Worm (Caenorhabditis elegans) whole organism, young adult: ENCODE measurements around the gene dmd-4.

Experiments used
- B0261.1 ChIP-seq: sonication (generic microtip); optimal IDR thresholded peaks from 2 replicates; lab custom pipeline; 2016; ENCODE audit warnings: mild to moderate bottlenecking, missing genetic modification characterization, moderate library complexity, missing compliant biosample characterization
- B0336.3 ChIP-seq: fragments of 200-800 bp; sonication (Bioruptor generic); IDR thresholded peaks from 2 replicates; pipeline ENCODE4 v1.3.6; 2022; ENCODE audit warnings: missing genetic modification characterization, missing compliant biosample characterization
- F10E7.11 ChIP-seq: sonication (generic microtip); optimal IDR thresholded peaks from 2 replicates; lab custom pipeline; 2017; ENCODE audit warnings: mild to moderate bottlenecking, missing genetic modification characterization, moderate library complexity, missing compliant biosample characterization
- F39B2.1 ChIP-seq: fragments of 200-800 bp; sonication (Bioruptor generic); IDR thresholded peaks from 2 replicates; pipeline ENCODE4 v1.3.6; 2022; ENCODE audit warnings: missing genetic modification reagents, missing genetic modification characterization, missing compliant biosample characterization
- F52B5.7 ChIP-seq: sonication (generic microtip); optimal IDR thresholded peaks from 2 replicates; lab custom pipeline; 2016; ENCODE audit warnings: mild to moderate bottlenecking, missing genetic modification characterization, missing compliant biosample characterization
- K11D2.4 ChIP-seq: fragments of 200-800 bp; sonication (Bioruptor generic); IDR thresholded peaks from 2 replicates; pipeline ENCODE4 v1.3.6; 2022; ENCODE audit warnings: missing genetic modification reagents, missing genetic modification characterization, missing compliant biosample characterization
- Y53F4B.3 ChIP-seq: fragments of 200-800 bp; sonication (Bioruptor generic); IDR thresholded peaks from 2 replicates; pipeline ENCODE4 v1.3.6; 2022; ENCODE audit warnings: missing genetic modification reagents, missing genetic modification characterization, missing compliant biosample characterization
- Y53G8AR.9 ChIP-seq: fragments of 200-800 bp; sonication (Bioruptor generic); conservative IDR thresholded peaks from 2 replicates; pipeline ENCODE4 v1.3.6; 2022; ENCODE audit warnings: missing genetic modification reagents, missing genetic modification characterization, missing compliant biosample characterization
- akir-1 ChIP-seq: fragments of 200-800 bp; sonication (Bioruptor generic); optimal IDR thresholded peaks from 2 replicates; lab custom pipeline; 2018; ENCODE audit warnings: mild to moderate bottlenecking, missing genetic modification characterization, moderate library complexity, missing compliant biosample characterization
- attf-5 ChIP-seq: fragments of 200-800 bp; sonication (Bioruptor generic); optimal IDR thresholded peaks from 2 replicates; lab custom pipeline; 2018; ENCODE audit warnings: mild to moderate bottlenecking, missing genetic modification characterization, missing compliant biosample characterization
- attf-6 ChIP-seq: fragments of 200-800 bp; sonication (Bioruptor generic); IDR thresholded peaks from 2 replicates; pipeline ENCODE4 v1.3.6; 2022; ENCODE audit warnings: missing genetic modification reagents, missing genetic modification characterization, missing compliant biosample characterization
- bed-1 ChIP-seq: fragments of 200-800 bp; sonication (Bioruptor generic); IDR thresholded peaks from 2 replicates; pipeline ENCODE4 v1.3.6; 2022; ENCODE audit warnings: missing genetic modification reagents, missing genetic modification characterization, missing compliant biosample characterization
- ccch-3 ChIP-seq: fragments of 200-800 bp; sonication (Bioruptor generic); optimal IDR thresholded peaks from 2 replicates; lab custom pipeline; 2018; ENCODE audit warnings: mild to moderate bottlenecking, missing genetic modification characterization, missing compliant biosample characterization
- cebp-1 ChIP-seq, 2 experiments: fragments of 200-800 bp in 1 of 2; sonication (Bioruptor generic) in 1 of 2; sonication (generic microtip) in 1 of 2; IDR thresholded peaks in 1 of 2; optimal IDR thresholded peaks in 1 of 2; 2 replicates each; pipeline versions ENCODE4 v1.3.6 to Lab custom; 2017 to 2022; ENCODE audit warnings: missing compliant biosample characterization in 2 of 2, missing genetic modification characterization in 2 of 2, mild to moderate bottlenecking in 1 of 2, missing genetic modification reagents in 1 of 2, moderate library complexity in 1 of 2
- ceh-58 ChIP-seq: fragments of 200-800 bp; sonication (Bioruptor generic); IDR thresholded peaks from 2 replicates; pipeline ENCODE4 v1.3.6; 2022; ENCODE audit warnings: missing genetic modification characterization, missing compliant biosample characterization
- chd-7 ChIP-seq: sonication (generic microtip); optimal IDR thresholded peaks from 2 replicates; lab custom pipeline; 2016; ENCODE audit warnings: mild to moderate bottlenecking, missing genetic modification characterization, moderate library complexity, missing compliant biosample characterization
- die-1 ChIP-seq: sonication (generic microtip); optimal IDR thresholded peaks from 2 replicates; lab custom pipeline; 2016; ENCODE audit warnings: missing genotype, mild to moderate bottlenecking, missing genetic modification characterization, missing compliant biosample characterization
- him-1 ChIP-seq: sonication (generic microtip); optimal IDR thresholded peaks from 2 replicates; lab custom pipeline; 2016; ENCODE audit warnings: missing genotype, missing genetic modification reagents, missing genetic modification characterization, missing compliant biosample characterization
- hlh-12 ChIP-seq: sonication (generic microtip); optimal IDR thresholded peaks from 2 replicates; lab custom pipeline; 2016; ENCODE audit warnings: missing genetic modification characterization, missing compliant biosample characterization
- hlh-26 ChIP-seq: fragments of 200-800 bp; sonication (Bioruptor generic); conservative IDR thresholded peaks from 2 replicates; pipeline ENCODE4 v1.3.6; 2022; ENCODE audit warnings: missing genetic modification reagents, missing genetic modification characterization, missing compliant biosample characterization
- hmg-20 ChIP-seq: fragments of 200-800 bp; sonication (Bioruptor generic); IDR thresholded peaks from 2 replicates; pipeline ENCODE4 v1.3.6; 2022; ENCODE audit warnings: missing genetic modification reagents, missing genetic modification characterization, missing compliant biosample characterization
- hsf-1 ChIP-seq: fragments of 200-800 bp; sonication (Bioruptor generic); IDR thresholded peaks from 2 replicates; pipeline ENCODE4 v1.3.6; 2022; ENCODE audit warnings: missing genetic modification reagents, missing genetic modification characterization, missing compliant biosample characterization
- lag-1 ChIP-seq: fragments of 200-800 bp; sonication (Bioruptor generic); IDR thresholded peaks from 2 replicates; pipeline ENCODE4 v1.3.6; 2022; ENCODE audit warnings: missing genetic modification reagents, missing genetic modification characterization, missing compliant biosample characterization
- let-607 ChIP-seq, 2 experiments: fragments of 200-800 bp in 1 of 2; sonication (Bioruptor generic) in 1 of 2; sonication (generic microtip) in 1 of 2; optimal IDR thresholded peaks; 2 replicates each; lab custom pipeline; 2016 to 2018; ENCODE audit warnings: mild to moderate bottlenecking in 2 of 2, missing compliant biosample characterization in 2 of 2, missing genetic modification characterization in 2 of 2, moderate library complexity in 2 of 2, missing genotype in 1 of 2
- lin-40 ChIP-seq: sonication (generic microtip); optimal IDR thresholded peaks from 2 replicates; lab custom pipeline; 2016; ENCODE audit warnings: missing genetic modification characterization, mild to moderate bottlenecking, missing compliant biosample characterization, missing genotype, missing genetic modification reagents
- lin-54 ChIP-seq: fragments of 200-800 bp; sonication (Bioruptor generic); optimal IDR thresholded peaks from 2 replicates; lab custom pipeline; 2018; ENCODE audit warnings: mild to moderate bottlenecking, missing genetic modification characterization, missing compliant biosample characterization
- lir-1 ChIP-seq: fragments of 200-800 bp; sonication (Bioruptor generic); conservative IDR thresholded peaks from 2 replicates; pipeline ENCODE4 v1.3.6; 2022; ENCODE audit warnings: missing genetic modification reagents, missing genetic modification characterization, missing compliant biosample characterization
- madf-10 ChIP-seq: sonication (generic microtip); optimal IDR thresholded peaks from 2 replicates; lab custom pipeline; 2016; ENCODE audit warnings: mild to moderate bottlenecking, missing genetic modification characterization, missing compliant biosample characterization
- madf-3 ChIP-seq: fragments of 200-800 bp; sonication (Bioruptor generic); IDR thresholded peaks from 2 replicates; pipeline ENCODE4 v1.3.6; 2022; ENCODE audit warnings: missing genetic modification reagents, missing genetic modification characterization, missing compliant biosample characterization
- mel-28 ChIP-seq: sonication (generic microtip); optimal IDR thresholded peaks from 2 replicates; lab custom pipeline; 2016; ENCODE audit warnings: borderline replicate concordance, mild to moderate bottlenecking, missing genetic modification characterization, missing compliant biosample characterization
- nfya-1 ChIP-seq: sonication (generic microtip); optimal IDR thresholded peaks from 2 replicates; lab custom pipeline; 2017; ENCODE audit warnings: antibody characterized with exemption, missing compliant biosample characterization, missing genetic modification characterization, borderline replicate concordance; ENCODE audit not compliant: insufficient read depth
- nfya-2 ChIP-seq: fragments of 200-800 bp; sonication (Bioruptor generic); IDR thresholded peaks from 2 replicates; pipeline ENCODE4 v1.3.6; 2022; ENCODE audit warnings: missing genetic modification reagents, missing genetic modification characterization, missing compliant biosample characterization
- nhr-27 ChIP-seq: fragments of 200-800 bp; sonication (Bioruptor generic); optimal IDR thresholded peaks from 2 replicates; lab custom pipeline; 2018; ENCODE audit warnings: mild to moderate bottlenecking, missing genetic modification characterization, moderate library complexity, missing compliant biosample characterization
- pha-4 ChIP-seq: fragments of 150-350 bp; sonication (generic microtip); optimal IDR thresholded peaks from 2 replicates; lab custom pipeline; 2014; ENCODE audit warnings: missing biosample characterization, missing genetic modification reagents, missing genetic modification characterization
- rec-8 ChIP-seq, 2 experiments: sonication (generic microtip); optimal IDR thresholded peaks; 2 replicates each; lab custom pipeline; 2016; ENCODE audit warnings: mild to moderate bottlenecking in 2 of 2, missing genetic modification characterization in 2 of 2, missing genetic modification reagents in 2 of 2, missing genotype in 2 of 2, missing biosample characterization in 1 of 2, missing compliant biosample characterization in 1 of 2, moderate library complexity in 1 of 2
- rpc-1 ChIP-seq, 2 experiments: fragments of 150-350 bp in 1 of 2; sonication (generic microtip) in 1 of 2; optimal IDR thresholded peaks; 2 replicates each; lab custom pipeline; 2014 to 2018; ENCODE audit warnings: missing biosample characterization in 1 of 2, missing genetic modification characterization in 1 of 2, missing genetic modification reagents in 1 of 2, missing genotype in 1 of 2
- sdz-38 ChIP-seq: sonication (generic microtip); optimal IDR thresholded peaks from 2 replicates; lab custom pipeline; 2016; ENCODE audit warnings: missing genotype, missing genetic modification characterization, missing compliant biosample characterization
- sea-2 ChIP-seq: fragments of 200-800 bp; sonication (Bioruptor generic); IDR thresholded peaks from 2 replicates; pipeline ENCODE4 v1.3.6; 2022; ENCODE audit warnings: missing genetic modification characterization, missing compliant biosample characterization
- snpc-1.1 ChIP-seq: sonication (generic microtip); optimal IDR thresholded peaks from 2 replicates; lab custom pipeline; 2017; ENCODE audit warnings: missing genetic modification characterization, mild to moderate bottlenecking, missing compliant biosample characterization, antibody characterized with exemption, moderate library complexity, missing genotype, missing genetic modification reagents; ENCODE audit not compliant: insufficient read depth
- snpc-3.4 ChIP-seq: sonication (generic microtip); optimal IDR thresholded peaks from 2 replicates; lab custom pipeline; 2017; ENCODE audit warnings: missing genetic modification characterization, mild to moderate bottlenecking, missing compliant biosample characterization, antibody characterized with exemption, moderate library complexity, missing genotype, missing genetic modification reagents
- somi-1 ChIP-seq: fragments of 200-800 bp; sonication (Bioruptor generic); optimal IDR thresholded peaks from 2 replicates; lab custom pipeline; 2018; ENCODE audit warnings: mild to moderate bottlenecking, missing genetic modification characterization, missing compliant biosample characterization
- sptf-2 ChIP-seq: fragments of 200-800 bp; sonication (Bioruptor generic); optimal IDR thresholded peaks from 2 replicates; lab custom pipeline; 2018; ENCODE audit warnings: mild to moderate bottlenecking, missing genetic modification characterization, missing compliant biosample characterization
- unc-130 ChIP-seq: sonication (generic microtip); optimal IDR thresholded peaks from 2 replicates; lab custom pipeline; 2016; ENCODE audit warnings: missing genetic modification reagents, missing genetic modification characterization, missing compliant biosample characterization
- unc-62 ChIP-seq: fragments of 150-350 bp; optimal IDR thresholded peaks from 2 replicates; lab custom pipeline; 2014; ENCODE audit warnings: missing biosample characterization, missing genetic modification reagents, missing genetic modification characterization
- xnd-1 ChIP-seq: sonication (generic microtip); optimal IDR thresholded peaks from 2 replicates; lab custom pipeline; 2016; ENCODE audit warnings: missing genotype, missing genetic modification reagents, missing genetic modification characterization, missing compliant biosample characterization
- zfh-2 ChIP-seq: fragments of 200-800 bp; sonication (Bioruptor generic); conservative IDR thresholded peaks from 2 replicates; pipeline ENCODE4 v1.3.6; 2022; ENCODE audit warnings: missing genetic modification reagents, missing genetic modification characterization, missing compliant biosample characterization
- ztf-26 ChIP-seq: sonication (generic microtip); optimal IDR thresholded peaks from 2 replicates; lab custom pipeline; 2017; ENCODE audit warnings: missing genetic modification characterization, missing compliant biosample characterization

The dmd-4 gene

DNA sequence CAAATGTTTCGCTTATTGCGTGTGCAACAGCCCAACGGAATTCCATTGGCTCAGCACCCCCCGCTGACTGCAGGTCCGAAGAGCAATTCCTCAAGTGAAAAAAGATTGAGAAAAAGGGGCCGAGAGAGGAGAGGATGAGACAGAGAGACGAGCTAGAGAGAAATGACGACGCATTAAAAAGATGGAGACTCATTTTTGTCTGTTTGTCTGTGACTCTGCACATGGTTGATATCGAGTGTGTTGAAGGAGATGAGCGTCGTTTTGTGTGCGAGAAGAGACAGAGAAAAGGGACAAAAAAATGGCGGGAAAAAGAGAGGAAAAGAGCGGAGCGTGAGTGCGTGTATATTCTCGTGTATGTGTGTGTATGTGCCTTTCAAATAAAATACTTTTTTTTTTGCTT lies 20.6 kb downstream of the dmd-4 start (continued):
- TF ChIP-seq sdz-38 (tag; lab: Kevin White, UChicago) (no peak), let-607 (tag; optimal IDR thresholded peaks at IDR 0.05; lab: Kevin White, UChicago) (no peak), nfya-2 (GFP tag; lab: Robert Waterston, UW) (no peak), attf-6 (GFP tag; lab: Robert Waterston, UW) (no peak), mel-28 (tag; lab: Kevin White, UChicago) (no peak), die-1 (tag; lab: Kevin White, UChicago) (peak; percentile 17), snpc-3.4 (no peak), hsf-1 (GFP tag; lab: Robert Waterston, UW) (no peak), ccch-3 (no peak), lin-54 (peak; percentile 9), hmg-20 (no peak), snpc-1.1 (tag; lab: Kevin White, UChicago) (no peak), F39B2.1 (GFP tag; lab: Robert Waterston, UW) (no peak), sea-2 (GFP tag; lab: Robert Waterston, UW) (no peak), nfya-1 (tag; lab: Kevin White, UChicago) (no peak), madf-3 (GFP tag; lab: Robert Waterston, UW) (no peak), xnd-1 (tag; lab: Kevin White, UChicago) (no peak), madf-10 (tag; lab: Kevin White, UChicago) (peak; percentile 78), hlh-12 (tag; lab: Kevin White, UChicago) (no peak), bed-1 (GFP tag; lab: Robert Waterston, UW) (no peak), cebp-1 (GFP tag; IDR thresholded peaks at IDR 0.05; lab: Robert Waterston, UW) (no peak), cebp-1 (tag; optimal IDR thresholded peaks at IDR 0.05; lab: Kevin White, UChicago) (peak; percentile 81), attf-5 (GFP tag; lab: Kevin White, UChicago) (peak; percentile 80), K11D2.4 (GFP tag; lab: Robert Waterston, UW) (peak; percentile 53; the same call in 1 of the 2 replicates), unc-130 (GFP tag; lab: Kevin White, UChicago) (no peak), F52B5.7 (tag; lab: Kevin White, UChicago) (no peak), F10E7.11 (tag; lab: Kevin White, UChicago) (no peak), lag-1 (GFP tag; lab: Robert Waterston, UW) (no peak), lir-1 (0 out of 2 replicates have a peak, but pooled peaks have one; percentile 11), nhr-27 (tag; lab: Kevin White, UChicago) (no peak), him-1 (no peak), akir-1 (GFP tag; lab: Kevin White, UChicago) (no peak), Y53G8AR.9 (0 out of 2 replicates have a peak, but pooled peaks have one; percentile 33), B0336.3 (GFP tag; lab: Robert Waterston, UW) (peak; percentile 72), pha-4 (tag; lab: Kevin White, UChicago) (peak; percentile 53), Y53F4B.3 (GFP tag; lab: Robert Waterston, UW) (no peak), rec-8 (tag; optimal IDR thresholded peaks at IDR 0.05; lab: Kevin White, UChicago) (no peak), sptf-2 (no peak), somi-1 (GFP tag; lab: Kevin White, UChicago) (peak; percentile 81), B0261.1 (tag; lab: Kevin White, UChicago) (no peak), lin-40 (tag; lab: Kevin White, UChicago) (peak; percentile 89), ztf-26 (tag; lab: Kevin White, UChicago) (peak; percentile 57), rpc-1 (optimal IDR thresholded peaks at IDR 0.05; lab: Kevin White, UChicago) (no peak), rpc-1 (tag; optimal IDR thresholded peaks at IDR 0.05; lab: Kevin White, UChicago) (no peak), zfh-2 (GFP tag; lab: Robert Waterston, UW) (peak; percentile 96), unc-62 (no peak), chd-7 (tag; lab: Kevin White, UChicago) (peak; percentile 53), ceh-58 (GFP tag; lab: Robert Waterston, UW) (no peak), hlh-26 (no peak)
